Fruit fly (Drosophila melanogaster): Measurements from ENCODE around the gene CG10068.

Gene CG10068

DNA sequence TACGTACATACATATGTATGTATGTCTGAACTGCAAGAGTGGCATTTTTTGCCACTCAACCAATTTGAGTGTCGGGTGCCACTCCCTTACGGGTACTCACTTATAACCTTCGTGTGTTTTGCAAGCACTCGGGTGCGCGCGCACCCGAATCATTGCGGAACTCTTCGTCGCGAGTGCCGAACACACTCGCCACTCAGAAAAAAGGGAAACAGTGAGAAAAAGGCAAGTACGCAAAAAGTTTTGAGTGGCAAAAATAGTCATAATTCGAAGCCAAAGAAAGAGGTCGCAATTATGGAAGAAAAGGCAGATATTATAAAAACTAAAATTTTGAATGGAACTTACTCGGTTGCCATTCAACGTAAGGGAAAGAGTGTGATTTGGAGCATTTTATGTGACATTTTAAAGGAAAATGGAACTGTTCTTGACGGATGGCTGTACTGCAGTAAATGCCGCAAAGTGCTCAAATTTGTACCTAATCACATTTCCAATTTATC is 37.4 kb downstream of the CG10068 start:
- TF ChIP-seq CG32121 (GFP tag; IDR thresholded peaks at IDR 0.05) (peak; percentile 14; the same call in 1 of the 2 replicates), D1 (tag; optimal IDR thresholded peaks at IDR 0.05) (no peak), CG15710 (tag; optimal IDR thresholded peaks at IDR 0.05) (peak; percentile 10), CG9948 (tag; optimal IDR thresholded peaks at IDR 0.05) (no peak), CG8159 (tag; optimal IDR thresholded peaks at IDR 0.05) (no peak), Pif1A (GFP tag; optimal IDR thresholded peaks at IDR 0.05) (peak; percentile 6), gl (tag; optimal IDR thresholded peaks at IDR 0.05) (no peak), EcR (GFP tag; optimal IDR thresholded peaks at IDR 0.05) (no peak), CG17806 (tag; optimal IDR thresholded peaks at IDR 0.05) (peak; percentile 5), CG13204 (GFP tag; optimal IDR thresholded peaks at IDR 0.05) (no peak), rn (GFP tag; IDR thresholded peaks at IDR 0.05) (no peak), CG14655 (GFP tag; optimal IDR thresholded peaks at IDR 0.05) (no peak), CG10348 (GFP tag; IDR thresholded peaks at IDR 0.05) (no peak), Snoo (tag; optimal IDR thresholded peaks at IDR 0.05) (no peak), CG4496 (GFP tag; IDR thresholded peaks at IDR 0.05) (no peak; the same call in 2 of the 3 replicates)

DNA sequence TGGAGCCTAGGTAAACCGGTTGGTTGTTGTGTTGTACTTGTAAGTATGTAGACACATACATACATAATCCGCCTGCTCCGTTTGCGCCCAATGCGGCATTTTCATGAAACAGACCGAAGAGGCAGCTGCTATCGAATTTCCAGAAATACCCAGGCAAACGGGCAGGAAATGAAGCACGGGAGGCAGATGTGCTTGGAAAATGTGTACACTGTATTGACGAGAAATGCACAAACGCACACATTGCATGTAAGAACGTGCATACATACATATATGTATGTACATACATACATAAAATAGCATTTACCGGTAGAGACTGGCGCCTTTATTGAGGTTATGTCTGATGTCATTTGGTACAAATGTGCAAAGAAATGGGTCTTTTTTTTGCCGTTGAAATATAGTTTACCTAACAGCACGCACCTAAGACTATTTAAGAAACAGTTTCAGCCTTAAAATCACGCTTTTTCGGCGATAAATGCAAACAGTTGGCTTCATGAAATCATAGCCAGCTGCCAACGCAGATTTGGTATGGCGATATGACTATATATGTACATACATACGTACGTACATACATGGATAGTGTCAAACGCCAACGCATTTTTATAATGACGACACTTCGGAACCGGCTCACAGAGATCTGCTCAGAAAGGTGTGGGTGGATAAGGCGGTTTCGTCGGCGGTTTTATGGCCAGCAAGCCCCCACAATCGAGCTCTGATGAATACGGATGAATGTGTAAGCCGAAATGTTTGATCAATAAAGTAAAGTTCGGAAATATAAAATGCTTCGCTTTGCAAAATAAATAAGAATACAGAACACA is 38.1 kb downstream of the CG10068 start:
- TF ChIP-seq CG4496 (GFP tag; IDR thresholded peaks at IDR 0.05) (peak; percentile 45; the same call in 1 of the 3 replicates), Pif1B (GFP tag; optimal IDR thresholded peaks at IDR 0.05) (no peak), CG8159 (tag; optimal IDR thresholded peaks at IDR 0.05) (peak; percentile 32)

DNA sequence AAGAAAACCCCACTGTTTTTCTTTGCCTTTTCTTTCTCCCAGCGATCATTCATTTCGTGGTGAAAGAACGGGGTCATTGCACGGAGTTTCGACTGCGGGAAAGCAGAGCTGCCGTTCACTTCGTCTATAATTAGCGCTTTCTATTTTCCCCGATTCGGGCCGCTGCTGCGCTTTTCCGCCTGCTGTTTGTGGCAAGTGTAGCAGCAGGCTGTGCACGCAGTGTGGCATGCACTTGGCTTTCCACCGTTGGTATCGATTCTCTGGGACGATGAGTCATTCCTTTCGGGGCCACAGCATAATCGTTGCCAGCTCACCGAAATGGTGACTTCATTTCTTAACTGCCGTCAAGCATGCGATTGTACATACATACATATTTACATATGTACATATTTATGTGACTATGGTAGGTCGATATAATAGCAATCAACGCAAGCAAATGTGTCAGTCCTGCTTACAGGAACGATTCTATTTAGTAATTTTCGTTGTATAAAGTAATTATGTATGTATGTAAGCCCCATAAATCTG is 38.9 kb downstream of the CG10068 start:
- TF ChIP-seq Pif1A (GFP tag; optimal IDR thresholded peaks at IDR 0.05) (peak; percentile 20), CG32121 (GFP tag; IDR thresholded peaks at IDR 0.05) (no peak), CG4496 (GFP tag; IDR thresholded peaks at IDR 0.05) (0 out of 3 replicates have a peak, but pooled peaks have one; percentile 15), Ets98B (GFP tag; IDR thresholded peaks at IDR 0.05) (no peak; the same call in 1 of the 2 replicates), EcR (GFP tag; optimal IDR thresholded peaks at IDR 0.05) (peak; percentile 86), fd96Ca (GFP tag; IDR thresholded peaks at IDR 0.05) (peak; percentile 53; the same call in 1 of the 3 replicates)

DNA sequence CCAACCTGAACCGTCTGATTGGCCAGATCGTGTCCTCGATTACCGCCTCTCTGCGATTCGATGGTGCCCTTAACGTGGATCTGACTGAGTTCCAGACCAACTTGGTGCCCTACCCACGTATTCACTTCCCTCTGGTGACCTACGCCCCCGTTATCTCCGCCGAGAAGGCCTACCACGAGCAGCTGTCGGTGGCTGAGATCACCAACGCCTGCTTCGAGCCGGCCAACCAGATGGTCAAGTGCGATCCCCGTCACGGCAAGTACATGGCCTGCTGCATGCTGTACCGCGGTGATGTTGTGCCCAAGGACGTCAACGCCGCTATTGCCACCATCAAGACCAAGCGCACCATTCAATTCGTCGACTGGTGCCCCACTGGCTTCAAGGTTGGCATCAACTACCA is 39.9 kb downstream of the CG10068 start:
- TF ChIP-seq CG14655 (GFP tag; optimal IDR thresholded peaks at IDR 0.05) (no peak), EcR (GFP tag; optimal IDR thresholded peaks at IDR 0.05) (no peak), fd96Ca (GFP tag; IDR thresholded peaks at IDR 0.05) (no peak)

DNA sequence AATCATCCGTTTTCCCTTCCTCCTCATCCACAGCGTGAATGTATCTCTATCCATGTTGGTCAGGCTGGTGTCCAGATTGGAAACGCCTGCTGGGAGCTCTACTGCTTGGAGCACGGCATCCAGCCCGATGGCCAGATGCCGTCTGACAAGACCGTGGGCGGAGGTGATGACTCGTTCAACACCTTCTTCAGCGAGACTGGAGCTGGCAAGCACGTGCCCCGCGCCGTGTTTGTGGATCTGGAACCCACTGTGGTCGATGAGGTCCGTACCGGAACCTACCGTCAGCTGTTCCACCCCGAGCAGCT is 40.7 kb downstream of the CG10068 start:
- TF ChIP-seq CG32121 (GFP tag; IDR thresholded peaks at IDR 0.05) (peak; percentile 26; the same call in 1 of the 2 replicates), CG4496 (GFP tag; IDR thresholded peaks at IDR 0.05) (no peak)

DNA sequence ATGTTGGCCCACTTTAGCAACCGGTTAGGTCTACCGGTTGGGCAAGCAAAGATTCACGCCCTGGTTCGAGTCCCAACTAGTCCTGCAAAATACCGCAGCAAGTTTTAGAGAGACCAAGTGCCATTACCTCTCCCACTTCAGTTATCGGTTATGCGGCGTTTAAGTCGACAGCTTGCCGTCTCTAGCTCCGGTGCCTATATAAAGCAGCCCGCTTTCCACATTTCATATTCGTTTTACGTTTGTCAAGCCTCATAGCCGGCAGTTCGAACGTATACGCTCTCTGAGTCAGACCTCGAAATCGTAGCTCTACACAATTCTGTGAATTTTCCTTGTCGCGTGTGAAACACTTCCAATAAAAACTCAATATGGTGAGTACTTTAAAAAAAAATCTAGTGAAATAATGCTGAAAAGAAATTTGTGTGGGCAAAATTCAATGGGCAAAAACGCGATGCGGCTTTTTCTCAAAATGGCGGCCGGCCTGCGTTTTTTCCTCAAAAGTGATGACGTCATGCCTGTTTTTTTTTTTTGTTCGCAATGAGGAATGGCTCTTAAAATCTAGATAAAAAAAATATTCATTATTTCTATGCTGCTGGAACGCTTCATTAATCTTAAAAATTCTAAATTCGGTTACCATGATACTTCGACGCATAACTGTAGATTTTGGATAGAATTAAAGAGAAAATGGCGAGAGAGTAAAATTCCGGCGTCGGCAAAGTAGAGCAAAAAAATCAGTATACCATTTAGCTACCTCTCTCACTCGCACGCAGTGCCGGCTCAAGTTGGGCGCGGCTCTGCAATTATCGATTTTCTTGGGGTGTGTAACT is 41.2 kb downstream of the CG10068 start, which contains the start of gene alphaTub84B:
alphaTub84B (plus strand) TSS at position 223 of the 824 bp plus-strand sequence.
- TF ChIP-seq CG13204 (GFP tag; optimal IDR thresholded peaks at IDR 0.05) = peak; percentile 61
- peak; percentile 35 for TF ChIP-seq CG15710 (tag; optimal IDR thresholded peaks at IDR 0.05)
- peak; percentile 71 for TF ChIP-seq Snoo (tag; optimal IDR thresholded peaks at IDR 0.05)
- TF ChIP-seq CG8159 (tag; optimal IDR thresholded peaks at IDR 0.05) = peak; percentile 27
- peak; percentile 29 for TF ChIP-seq CG34367 (tag; optimal IDR thresholded peaks at IDR 0.05)
- peak; percentile 31 for TF ChIP-seq EcR (GFP tag; optimal IDR thresholded peaks at IDR 0.05)
- TF ChIP-seq CG10348 (GFP tag; IDR thresholded peaks at IDR 0.05) = no peak
- peak; percentile 70 for TF ChIP-seq Ets98B (GFP tag; IDR thresholded peaks at IDR 0.05)
- TF ChIP-seq rn (GFP tag; IDR thresholded peaks at IDR 0.05) = no peak
- TF ChIP-seq CG12605 (GFP tag; IDR thresholded peaks at IDR 0.05) = peak; percentile 54
- peak; percentile 54; the same call in 1 of the 3 replicates for TF ChIP-seq fd96Ca (GFP tag; IDR thresholded peaks at IDR 0.05)
- TF ChIP-seq gl (tag; optimal IDR thresholded peaks at IDR 0.05) = peak; percentile 25
- TF ChIP-seq Pif1A (GFP tag; optimal IDR thresholded peaks at IDR 0.05) = peak; percentile 52
- TF ChIP-seq Pif1B (GFP tag; optimal IDR thresholded peaks at IDR 0.05) = peak; percentile 69
- TF ChIP-seq CG17806 (tag; optimal IDR thresholded peaks at IDR 0.05) = no peak
- peak; percentile 57; the same call in 1 of the 3 replicates for TF ChIP-seq CG4496 (GFP tag; IDR thresholded peaks at IDR 0.05)
- no peak for TF ChIP-seq D1 (tag; optimal IDR thresholded peaks at IDR 0.05)
- 0 out of 2 replicates have a peak, but pooled peaks have one; percentile 24 for TF ChIP-seq CG32121 (GFP tag; IDR thresholded peaks at IDR 0.05)
- no peak for TF ChIP-seq CG14655 (GFP tag; optimal IDR thresholded peaks at IDR 0.05)
- TF ChIP-seq CG8301 (tag; optimal IDR thresholded peaks at IDR 0.05) = peak; percentile 24
- peak; percentile 4 for TF ChIP-seq CG9948 (tag; optimal IDR thresholded peaks at IDR 0.05)
